Worm (Caenorhabditis elegans) whole organism, mixed stage, embryonic: Measurements from ENCODE around the gene Y61A9LA.7.

Experiments
- M03D4.4 ChIP-seq: sonication (generic microtip); optimal IDR thresholded peaks from 2 replicates; lab custom pipeline; 2017; ENCODE audit warnings: mild to moderate bottlenecking, missing genetic modification characterization, missing compliant biosample characterization
- bed-3 ChIP-seq: fragments of 200-800 bp; sonication (Bioruptor generic); optimal IDR thresholded peaks from 3 replicates; lab custom pipeline; 2018; ENCODE audit warnings: mild to moderate bottlenecking, missing genetic modification characterization, moderate library complexity, missing compliant biosample characterization
- blmp-1 ChIP-seq: fragments of 150-350 bp; optimal IDR thresholded peaks from 2 replicates; lab custom pipeline; 2014; ENCODE audit warnings: missing biosample characterization, missing genetic modification characterization
- ceh-39 ChIP-seq: fragments of 150-350 bp; optimal IDR thresholded peaks from 2 replicates; lab custom pipeline; 2014; ENCODE audit warnings: missing biosample characterization, missing genetic modification characterization
- ceh-83 ChIP-seq: fragments of 200-800 bp; sonication (Bioruptor generic); optimal IDR thresholded peaks from 2 replicates; lab custom pipeline; 2018; ENCODE audit warnings: mild to moderate bottlenecking, missing genetic modification characterization, missing compliant biosample characterization
- ces-1 ChIP-seq: fragments of 150-350 bp; optimal IDR thresholded peaks from 2 replicates; lab custom pipeline; 2014; ENCODE audit warnings: missing biosample characterization, missing genetic modification reagents, missing genetic modification characterization
- cnd-1 ChIP-seq: fragments of 200-800 bp; sonication (Bioruptor generic); optimal IDR thresholded peaks from 2 replicates; lab custom pipeline; 2018; ENCODE audit warnings: mild to moderate bottlenecking, missing genetic modification characterization, missing compliant biosample characterization
- elt-1 ChIP-seq: sonication (generic microtip); optimal IDR thresholded peaks from 2 replicates; lab custom pipeline; 2017; ENCODE audit warnings: missing genetic modification characterization, mild to moderate bottlenecking, missing compliant biosample characterization, antibody characterized with exemption, moderate library complexity, borderline replicate concordance; ENCODE audit not compliant: insufficient read depth
- elt-3 ChIP-seq: fragments of 150-350 bp; optimal IDR thresholded peaks from 2 replicates; lab custom pipeline; 2014; ENCODE audit warnings: missing biosample characterization, missing genetic modification characterization
- flh-1 ChIP-seq: fragments of 200-800 bp; sonication (Bioruptor generic); optimal IDR thresholded peaks from 2 replicates; lab custom pipeline; 2018; ENCODE audit warnings: mild to moderate bottlenecking, missing genetic modification characterization, moderate library complexity, missing compliant biosample characterization
- ham-2 ChIP-seq: fragments of 200-800 bp; sonication (Bioruptor generic); optimal IDR thresholded peaks from 2 replicates; lab custom pipeline; 2018; ENCODE audit warnings: mild to moderate bottlenecking, missing genetic modification characterization, missing compliant biosample characterization
- hlh-1 ChIP-seq: fragments of 150-350 bp; optimal IDR thresholded peaks from 2 replicates; lab custom pipeline; 2014; ENCODE audit warnings: missing biosample characterization, missing genetic modification reagents, missing genetic modification characterization
- lsy-2 ChIP-seq: fragments of 150-350 bp; optimal IDR thresholded peaks from 2 replicates; lab custom pipeline; 2014; ENCODE audit warnings: missing biosample characterization, missing genetic modification characterization
- mab-5 ChIP-seq: fragments of 150-350 bp; optimal IDR thresholded peaks from 2 replicates; lab custom pipeline; 2014; ENCODE audit warnings: missing biosample characterization, missing genetic modification characterization
- mep-1 ChIP-seq: fragments of 150-350 bp; optimal IDR thresholded peaks from 2 replicates; lab custom pipeline; 2017; ENCODE audit warnings: missing biosample characterization, missing genetic modification reagents, missing genetic modification characterization, inconsistent platforms
- mls-2 ChIP-seq: sonication (generic microtip); optimal IDR thresholded peaks from 2 replicates; lab custom pipeline; 2016; ENCODE audit warnings: mild to moderate bottlenecking, missing genetic modification characterization, moderate library complexity, missing compliant biosample characterization
- nhr-2 ChIP-seq: fragments of 150-350 bp; optimal IDR thresholded peaks from 2 replicates; lab custom pipeline; 2014; ENCODE audit warnings: missing biosample characterization, missing genetic modification characterization
- nhr-237 ChIP-seq: fragments of 150-350 bp; optimal IDR thresholded peaks from 2 replicates; lab custom pipeline; 2014; ENCODE audit warnings: missing biosample characterization, missing genetic modification characterization
- nhr-28 ChIP-seq: fragments of 150-350 bp; optimal IDR thresholded peaks from 2 replicates; lab custom pipeline; 2014; ENCODE audit warnings: missing biosample characterization, missing genetic modification characterization
- nhr-76 ChIP-seq: sonication (generic microtip); optimal IDR thresholded peaks from 2 replicates; lab custom pipeline; 2017; ENCODE audit warnings: missing biosample characterization, missing genetic modification characterization
- sem-2 ChIP-seq: fragments of 200-800 bp; sonication (Bioruptor generic); optimal IDR thresholded peaks from 2 replicates; lab custom pipeline; 2018; ENCODE audit warnings: mild to moderate bottlenecking, missing genetic modification characterization, missing compliant biosample characterization
- snpc-4 ChIP-seq: fragments of 150-350 bp; optimal IDR thresholded peaks from 2 replicates; lab custom pipeline; 2014; ENCODE audit warnings: missing biosample characterization, missing genetic modification characterization
- sptf-1 ChIP-seq: sonication (generic microtip); optimal IDR thresholded peaks from 2 replicates; lab custom pipeline; 2017; ENCODE audit warnings: mild to moderate bottlenecking, missing genetic modification characterization, moderate library complexity, missing compliant biosample characterization
- tbx-8 ChIP-seq: fragments of 200-800 bp; sonication (Bioruptor generic); optimal IDR thresholded peaks from 2 replicates; lab custom pipeline; 2018; ENCODE audit warnings: mild to moderate bottlenecking, missing genetic modification characterization, moderate library complexity, missing compliant biosample characterization
- unc-120 ChIP-seq: sonication (generic microtip); optimal IDR thresholded peaks from 2 replicates; lab custom pipeline; 2017; ENCODE audit warnings: missing genetic modification characterization, missing compliant biosample characterization; ENCODE audit not compliant: poor library complexity, severe bottlenecking
- unc-39 ChIP-seq: fragments of 150-350 bp; optimal IDR thresholded peaks from 2 replicates; lab custom pipeline; 2014; ENCODE audit warnings: missing biosample characterization, missing genetic modification characterization
- ztf-11 ChIP-seq: fragments of 150-350 bp; optimal IDR thresholded peaks from 2 replicates; lab custom pipeline; 2014; ENCODE audit warnings: missing biosample characterization, missing genetic modification characterization

The Y61A9LA.7 gene

DNA sequence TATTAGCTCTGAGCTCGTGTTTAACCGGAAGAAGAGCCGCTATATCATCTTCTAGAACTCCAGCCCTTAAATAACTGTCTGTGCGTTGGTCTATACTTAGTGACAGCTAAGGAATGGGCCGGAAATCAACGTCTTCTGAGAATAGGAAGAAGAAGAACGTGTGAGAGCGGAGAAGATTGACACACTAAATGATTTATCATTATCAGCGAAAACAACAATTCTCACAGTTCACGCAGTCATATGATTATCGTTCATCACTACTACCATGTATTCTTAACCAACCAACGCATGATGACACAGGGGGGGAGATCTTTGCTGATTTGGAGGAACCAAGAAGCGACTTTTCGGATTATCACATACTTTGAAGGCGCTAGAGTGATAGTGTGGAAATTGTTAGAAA lies 35.3 kb downstream of the Y61A9LA.7 start:
- TF ChIP-seq ztf-11 (tag; lab: Kevin White, UChicago) (no peak), nhr-2 (tag; lab: Kevin White, UChicago) (no peak), sem-2 (GFP tag; lab: Kevin White, UChicago) (no peak), elt-1 (no peak), nhr-237 (tag; lab: Kevin White, UChicago) (no peak), unc-39 (no peak), hlh-1 (tag; lab: Kevin White, UChicago) (no peak), lsy-2 (tag; lab: Kevin White, UChicago) (no peak), mab-5 (tag; lab: Kevin White, UChicago) (no peak)

DNA sequence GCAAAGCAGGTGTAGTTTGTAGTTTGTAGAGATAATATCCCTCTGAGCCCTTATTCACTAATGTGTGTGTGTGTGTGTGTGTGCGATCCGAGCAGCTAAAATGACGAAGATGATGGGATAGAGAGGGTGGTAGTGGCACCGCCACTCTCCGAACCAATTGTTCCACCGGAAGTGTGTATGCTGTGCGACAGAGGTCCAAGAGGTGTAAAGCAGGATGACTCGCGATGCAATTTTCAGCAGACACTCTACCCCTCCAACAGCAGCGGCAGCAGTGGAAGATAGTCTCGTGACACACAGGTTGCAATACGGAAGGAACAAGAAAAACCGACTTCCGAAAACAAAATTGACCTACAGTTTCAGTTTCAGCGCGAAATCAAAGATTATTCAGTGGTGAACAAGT lies 35.8 kb downstream of the Y61A9LA.7 start:
- no peak for TF ChIP-seq mep-1
- no peak for TF ChIP-seq nhr-2 (tag; lab: Kevin White, UChicago)
- TF ChIP-seq cnd-1 (tag; lab: Kevin White, UChicago) = peak; percentile 15
- no peak for TF ChIP-seq tbx-8 (GFP tag; lab: Kevin White, UChicago)
- TF ChIP-seq bed-3 (GFP tag; lab: Kevin White, UChicago) = no peak
- peak; percentile 23 for TF ChIP-seq unc-120 (tag; lab: Kevin White, UChicago)
- TF ChIP-seq hlh-1 (tag; lab: Kevin White, UChicago) = peak; percentile 93

DNA sequence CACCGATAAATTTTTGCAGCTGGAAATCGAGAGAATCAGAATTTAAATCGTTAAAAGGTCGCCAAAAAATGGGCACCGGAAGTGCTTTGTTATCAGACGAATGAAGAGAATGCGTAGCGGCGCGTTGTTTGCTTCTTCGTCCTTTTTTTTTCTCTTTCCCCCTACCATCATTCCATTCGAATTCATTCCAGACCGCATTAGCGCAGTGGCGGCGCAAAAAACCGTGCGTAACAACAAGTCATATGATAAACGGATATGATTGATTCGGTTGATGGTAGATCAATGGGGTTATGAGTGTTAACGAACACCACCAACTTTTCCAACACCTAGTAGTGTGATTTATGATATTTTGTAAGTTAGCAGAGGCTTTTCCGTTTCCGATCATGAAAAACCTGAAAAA lies 36.3 kb downstream of the Y61A9LA.7 start:
- TF ChIP-seq ceh-39 (tag; lab: Kevin White, UChicago) (no peak), mls-2 (no peak), sptf-1 (no peak)

DNA sequence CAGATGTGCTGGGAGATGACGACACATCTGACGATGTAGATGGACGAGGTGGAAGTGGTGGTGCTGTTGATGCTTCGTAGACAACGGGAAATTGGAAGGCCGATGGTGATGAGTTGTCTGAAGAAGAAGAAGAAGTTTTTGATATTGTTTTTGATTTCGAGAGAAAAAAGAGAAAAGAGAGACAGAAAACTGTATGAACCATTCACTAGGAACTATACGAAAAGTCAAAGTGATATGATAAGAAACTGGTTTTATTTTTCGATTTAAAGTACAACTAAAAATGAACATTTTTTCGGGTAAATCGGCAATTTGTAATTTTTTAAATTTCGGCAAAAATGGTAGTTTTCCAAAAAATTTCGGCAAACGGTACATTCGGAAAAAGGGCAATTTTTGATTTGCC lies 40.9 kb downstream of the Y61A9LA.7 start:
- TF ChIP-seq unc-120 (tag; lab: Kevin White, UChicago) (no peak), nhr-28 (tag; lab: Kevin White, UChicago) (no peak), elt-3 (tag; lab: Kevin White, UChicago) (no peak), nhr-76 (tag; lab: Kevin White, UChicago) (no peak), blmp-1 (tag; lab: Kevin White, UChicago) (no peak), ces-1 (GFP tag; lab: Kevin White, UChicago) (no peak), snpc-4 (tag; lab: Kevin White, UChicago) (no peak), ham-2 (no peak), mls-2 (no peak), ceh-83 (GFP tag; lab: Kevin White, UChicago) (no peak)

DNA sequence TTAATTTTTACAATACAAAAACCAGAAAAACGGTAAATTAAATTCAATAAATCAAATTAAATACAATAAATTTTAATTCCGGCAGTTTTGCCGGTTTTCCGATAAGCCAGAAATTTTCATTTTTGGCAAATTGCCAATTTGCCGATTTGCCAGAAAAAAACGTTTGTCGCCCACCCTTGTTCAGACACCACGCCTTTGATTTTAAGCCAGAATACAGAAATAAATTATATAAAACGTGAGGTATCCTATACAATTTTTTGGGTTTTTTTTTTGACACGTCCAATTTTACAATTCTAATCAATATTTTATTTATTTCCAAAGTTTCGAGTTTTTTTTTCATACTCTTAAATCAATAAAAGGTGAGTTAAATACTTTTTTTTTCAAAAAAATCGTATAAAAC lies 46.9 kb downstream of the Y61A9LA.7 start, which contains the start of gene T28F12.1:
Gene T28F12.1 (plus strand): TSS at position 301 of the 400 bp plus-strand sequence.
- TF ChIP-seq ztf-11 (tag; lab: Kevin White, UChicago) = no peak
- TF ChIP-seq sptf-1 = no peak
- TF ChIP-seq M03D4.4 (tag; lab: Kevin White, UChicago) = no peak
- TF ChIP-seq lsy-2 (tag; lab: Kevin White, UChicago) = no peak
- no peak for TF ChIP-seq flh-1 (GFP tag; lab: Kevin White, UChicago)
- no peak for TF ChIP-seq nhr-76 (tag; lab: Kevin White, UChicago)
- no peak for TF ChIP-seq blmp-1 (tag; lab: Kevin White, UChicago)
- TF ChIP-seq ham-2 = no peak
- TF ChIP-seq ceh-39 (tag; lab: Kevin White, UChicago) = no peak
- TF ChIP-seq mab-5 (tag; lab: Kevin White, UChicago) = no peak
- no peak for TF ChIP-seq unc-39
- no peak for TF ChIP-seq ces-1 (GFP tag; lab: Kevin White, UChicago)
- no peak for TF ChIP-seq snpc-4 (tag; lab: Kevin White, UChicago)

DNA sequence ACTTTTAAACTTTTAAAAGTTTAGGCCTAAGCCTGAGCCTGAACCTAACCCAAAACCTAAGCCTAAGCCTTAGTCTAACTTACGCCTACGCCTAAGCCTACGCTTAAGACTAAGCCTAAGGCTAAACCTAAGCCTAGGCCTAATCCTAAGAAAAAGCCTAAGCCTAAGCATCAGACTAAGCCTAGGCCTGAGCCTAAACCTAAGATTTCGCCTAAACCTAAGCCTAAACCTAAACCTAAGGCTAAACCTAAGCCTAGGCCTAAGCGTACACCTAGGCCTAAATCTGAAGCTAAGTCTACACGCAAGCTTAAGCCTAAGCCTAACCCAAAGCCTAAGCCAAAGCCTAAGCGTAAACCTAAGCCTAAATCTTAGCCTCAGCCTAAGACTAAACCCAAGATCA lies 49.2 kb downstream of the Y61A9LA.7 start:
- TF ChIP-seq snpc-4 (tag; lab: Kevin White, UChicago) (no peak), ham-2 (peak; percentile 16), ceh-39 (tag; lab: Kevin White, UChicago) (no peak)
